Worm (Caenorhabditis elegans): ENCODE results near the gene F08F8.10.

- TF ChIP-seq tbx-37 (GFP tag; conservative IDR thresholded peaks at IDR 0.05) (no peak), ceh-13 (GFP tag; optimal IDR thresholded peaks at IDR 0.05) (no peak), flt-1 (GFP tag; IDR thresholded peaks at IDR 0.05) (no peak), B0310.2 (tag; optimal IDR thresholded peaks at IDR 0.05) (no peak), ama-1 (optimal IDR thresholded peaks at IDR 0.05) (no peak)
Observed at ce11 chrIII:7304961-7305648, 52.1 kb downstream of the F08F8.10 start.
